Fruit fly (Drosophila melanogaster) whole organism, embryonic: ENCODE data around the gene cmb.

Source experiments
- Atf-2 ChIP-seq: fragments of 200-800 bp; sonication (Bioruptor generic); optimal IDR thresholded peaks from 2 replicates; lab custom pipeline; 2016; ENCODE audit warnings: missing biosample characterization, missing genetic modification characterization
- B-H1 ChIP-seq: fragments of 200-800 bp; sonication (Bioruptor generic); IDR thresholded peaks from 3 replicates; pipeline ENCODE4 v1.3.6; 2022; ENCODE audit warnings: missing biosample characterization, missing genetic modification characterization
- C15 ChIP-seq: fragments of 200-800 bp; sonication (Bioruptor generic); IDR thresholded peaks from 3 replicates; pipeline ENCODE4 v1.3.6; 2022; ENCODE audit warnings: missing biosample characterization, missing genetic modification characterization
- CG10274 ChIP-seq: fragments of 200-800 bp; sonication (Bioruptor generic); optimal IDR thresholded peaks from 3 replicates; lab custom pipeline; 2017; ENCODE audit warnings: missing biosample characterization, mild to moderate bottlenecking, missing genetic modification characterization
- CG11085 ChIP-seq: fragments of 200-800 bp; sonication (Bioruptor generic); IDR thresholded peaks from 2 replicates; pipeline ENCODE4 v1.3.6; 2022; ENCODE audit warnings: missing biosample characterization, missing genetic modification characterization
- CG11247 ChIP-seq: fragments of 200-800 bp; sonication (Bioruptor generic); IDR thresholded peaks from 2 replicates; pipeline ENCODE4 v1.3.6; 2022; ENCODE audit warnings: missing biosample characterization, missing genetic modification characterization
- CG14441 ChIP-seq: fragments of 200-800 bp; sonication (Bioruptor generic); IDR thresholded peaks from 2 replicates; pipeline ENCODE4 v1.3.6; 2022; ENCODE audit warnings: missing biosample characterization, missing genetic modification characterization
- CG14710 ChIP-seq: fragments of 200-800 bp; sonication (Bioruptor generic); optimal IDR thresholded peaks from 3 replicates; lab custom pipeline; 2019; ENCODE audit warnings: missing biosample characterization, mild to moderate bottlenecking, missing genetic modification characterization, moderate library complexity
- CG17361 ChIP-seq: fragments of 200-800 bp; sonication (Bioruptor generic); IDR thresholded peaks from 3 replicates; pipeline ENCODE4 v1.3.6; 2022; ENCODE audit warnings: missing biosample characterization, missing genetic modification characterization
- CG17802 ChIP-seq: fragments of 200-800 bp; sonication (Bioruptor generic); optimal IDR thresholded peaks from 2 replicates; lab custom pipeline; 2018; ENCODE audit warnings: missing biosample characterization, mild to moderate bottlenecking, missing genetic modification characterization, moderate library complexity
- CG18262 ChIP-seq: fragments of 200-800 bp; optimal IDR thresholded peaks from 3 replicates; lab custom pipeline; 2019; ENCODE audit warnings: missing biosample characterization, mild to moderate bottlenecking, missing genetic modification characterization, moderate library complexity
- CG18476 ChIP-seq: fragments of 200-800 bp; sonication (Bioruptor generic); optimal IDR thresholded peaks from 2 replicates; lab custom pipeline; 2016; ENCODE audit warnings: missing biosample characterization, mild to moderate bottlenecking, missing genetic modification characterization
- CG2202 ChIP-seq: fragments of 200-800 bp; sonication (Bioruptor generic); optimal IDR thresholded peaks from 2 replicates; lab custom pipeline; 2018; ENCODE audit warnings: missing biosample characterization, mild to moderate bottlenecking, missing genetic modification characterization
- CG34422 ChIP-seq: fragments of 200-800 bp; sonication (Bioruptor generic); IDR thresholded peaks from 3 replicates; pipeline ENCODE4 v1.3.6; 2022; ENCODE audit warnings: missing biosample characterization, missing genetic modification characterization
- CG4424 ChIP-seq: fragments of 200-800 bp; sonication (Bioruptor generic); optimal IDR thresholded peaks from 3 replicates; lab custom pipeline; 2016; ENCODE audit warnings: missing biosample characterization, missing genetic modification characterization
- CG5953 ChIP-seq: fragments of 200-800 bp; sonication (Bioruptor generic); IDR thresholded peaks from 2 replicates; pipeline ENCODE4 v1.3.6; 2022; ENCODE audit warnings: missing biosample characterization, missing genetic modification characterization
- CG6272 ChIP-seq: fragments of 200-800 bp; sonication (Bioruptor generic); IDR thresholded peaks from 2 replicates; pipeline ENCODE4 v1.3.6; 2022; ENCODE audit warnings: missing biosample characterization, missing genetic modification characterization
- CG6813 ChIP-seq: fragments of 200-800 bp; sonication (Bioruptor generic); optimal IDR thresholded peaks from 2 replicates; lab custom pipeline; 2017; ENCODE audit warnings: missing biosample characterization, missing genetic modification characterization, mild to moderate bottlenecking, moderate library complexity, missing genetic modification reagents
- CG7786 ChIP-seq: fragments of 200-800 bp; sonication (Bioruptor generic); optimal IDR thresholded peaks from 2 replicates; lab custom pipeline; 2016; ENCODE audit warnings: missing biosample characterization, missing genetic modification characterization
- CG8290 ChIP-seq, 3 experiments: fragments of 200-800 bp; sonication (Bioruptor generic); optimal IDR thresholded peaks; 2 replicates each; lab custom pipeline; 2016 to 2019; ENCODE audit warnings: missing biosample characterization in 3 of 3, missing genetic modification characterization in 3 of 3, mild to moderate bottlenecking in 2 of 3, moderate library complexity in 1 of 3
- CG9797 ChIP-seq: fragments of 200-800 bp; sonication (Bioruptor generic); optimal IDR thresholded peaks from 3 replicates; lab custom pipeline; 2018; ENCODE audit warnings: missing biosample characterization, mild to moderate bottlenecking, missing genetic modification characterization
- CG9876 ChIP-seq: fragments of 200-800 bp; sonication (Bioruptor generic); optimal IDR thresholded peaks from 2 replicates; lab custom pipeline; 2016; ENCODE audit warnings: missing biosample characterization, missing genetic modification characterization
- Drgx ChIP-seq: fragments of 200-800 bp; sonication (Bioruptor generic); IDR thresholded peaks from 2 replicates; pipeline ENCODE4 v1.3.6; 2022; ENCODE audit warnings: missing biosample characterization, missing genetic modification characterization
- E2f1 ChIP-seq: fragments of 200-800 bp; sonication (Bioruptor generic); IDR thresholded peaks from 2 replicates; pipeline ENCODE4 v1.3.6; 2022; ENCODE audit warnings: missing biosample characterization, missing genetic modification characterization
- ERR ChIP-seq: fragments of 200-800 bp; sonication (Bioruptor generic); optimal IDR thresholded peaks from 2 replicates; lab custom pipeline; 2016; ENCODE audit warnings: missing biosample characterization, missing genetic modification characterization
- Hr39 ChIP-seq: fragments of >200 bp; optimal IDR thresholded peaks from 2 replicates; lab custom pipeline; 2017
- Hsf ChIP-seq: fragments of 200-800 bp; sonication (Bioruptor generic); optimal IDR thresholded peaks from 3 replicates; lab custom pipeline; 2016; ENCODE audit warnings: missing biosample characterization, missing genetic modification characterization
- NFAT ChIP-seq: fragments of 200-800 bp; sonication (Bioruptor generic); IDR thresholded peaks from 2 replicates; pipeline ENCODE4 v1.3.6; 2022; ENCODE audit warnings: missing biosample characterization, missing genetic modification characterization
- Nf-YB ChIP-seq: fragments of 200-800 bp; sonication (Bioruptor generic); optimal IDR thresholded peaks from 3 replicates; lab custom pipeline; 2019; ENCODE audit warnings: missing biosample characterization, mild to moderate bottlenecking, missing genetic modification characterization, moderate library complexity
- Poxn ChIP-seq: fragments of 200-800 bp; sonication (Bioruptor generic); IDR thresholded peaks from 2 replicates; pipeline ENCODE4 v1.3.6; 2022; ENCODE audit warnings: missing biosample characterization, missing genetic modification characterization
- Rx ChIP-seq: fragments of 200-800 bp; sonication (Bioruptor generic); IDR thresholded peaks from 2 replicates; pipeline ENCODE4 v1.3.6; 2022; ENCODE audit warnings: missing biosample characterization, missing genetic modification characterization
- Tbp ChIP-seq: fragments of >200 bp; optimal IDR thresholded peaks from 2 replicates; lab custom pipeline; 2018; ENCODE audit warnings: missing biosample characterization, missing genetic modification characterization
- ato ChIP-seq: fragments of 200-800 bp; sonication (Bioruptor generic); IDR thresholded peaks from 2 replicates; pipeline ENCODE4 v1.3.6; 2022; ENCODE audit warnings: missing biosample characterization, missing genetic modification characterization; ENCODE audit not compliant: partially characterized antibody
- az2 ChIP-seq: fragments of 200-800 bp; sonication (Bioruptor generic); optimal IDR thresholded peaks from 3 replicates; lab custom pipeline; 2016; ENCODE audit warnings: missing biosample characterization, missing genetic modification characterization
- br ChIP-seq: fragments of >200 bp; optimal IDR thresholded peaks from 2 replicates; lab custom pipeline; 2017
- emc ChIP-seq: fragments of 200-800 bp; sonication (Bioruptor generic); optimal IDR thresholded peaks from 2 replicates; lab custom pipeline; 2016; ENCODE audit warnings: missing biosample characterization, missing genetic modification characterization
- en ChIP-seq: fragments of 200-800 bp; sonication (Bioruptor generic); optimal IDR thresholded peaks from 2 replicates; lab custom pipeline; 2016; ENCODE audit warnings: missing biosample characterization, missing genetic modification characterization
- exex ChIP-seq: fragments of 200-800 bp; sonication (Bioruptor generic); optimal IDR thresholded peaks from 4 replicates; lab custom pipeline; 2018; ENCODE audit warnings: missing biosample characterization, mild to moderate bottlenecking, missing genetic modification characterization, moderate library complexity
- ftz-f1 ChIP-seq: fragments of 200-800 bp; sonication (Bioruptor generic); optimal IDR thresholded peaks from 2 replicates; lab custom pipeline; 2016; ENCODE audit warnings: missing biosample characterization, missing genetic modification characterization
- hbn ChIP-seq: fragments of 200-800 bp; sonication (Bioruptor generic); IDR thresholded peaks from 2 replicates; pipeline ENCODE4 v1.3.6; 2022; ENCODE audit warnings: missing biosample characterization, missing genetic modification characterization; ENCODE audit not compliant: partially characterized antibody
- jigr1 ChIP-seq: fragments of 200-800 bp; sonication (Bioruptor generic); IDR thresholded peaks from 3 replicates; pipeline ENCODE4 v1.3.6; 2022; ENCODE audit warnings: missing biosample characterization, missing genetic modification characterization
- jing ChIP-seq: fragments of 200-800 bp; sonication (Bioruptor generic); optimal IDR thresholded peaks from 2 replicates; lab custom pipeline; 2018; ENCODE audit warnings: missing biosample characterization, mild to moderate bottlenecking, missing genetic modification characterization
- knrl ChIP-seq: fragments of 200-800 bp; sonication (Bioruptor generic); IDR thresholded peaks from 3 replicates; pipeline ENCODE4 v1.3.6; 2022; ENCODE audit warnings: missing biosample characterization, missing genetic modification characterization; ENCODE audit not compliant: partially characterized antibody
- lola ChIP-seq, 3 experiments: fragments of >200 bp in 2 of 3; fragments of 200-800 bp in 1 of 3; sonication (Bioruptor generic) in 1 of 3; optimal IDR thresholded peaks; 2 replicates each; lab custom pipeline; 2017 to 2019; ENCODE audit warnings: missing biosample characterization in 3 of 3, missing genetic modification characterization in 3 of 3, mild to moderate bottlenecking in 1 of 3, moderate library complexity in 1 of 3
- maf-S ChIP-seq: fragments of 200-800 bp; sonication (Bioruptor generic); optimal IDR thresholded peaks from 2 replicates; lab custom pipeline; 2016; ENCODE audit warnings: missing biosample characterization, missing genetic modification characterization
- peb ChIP-seq: fragments of 200-800 bp; sonication (Bioruptor generic); IDR thresholded peaks from 2 replicates; pipeline ENCODE4 v1.3.6; 2022; ENCODE audit warnings: missing biosample characterization, missing genetic modification characterization
- pho ChIP-seq: fragments of 200-800 bp; sonication (Bioruptor generic); optimal IDR thresholded peaks from 2 replicates; lab custom pipeline; 2016; ENCODE audit warnings: missing biosample characterization, missing genetic modification characterization
- prd ChIP-seq, 3 experiments: fragments of >200 bp in 2 of 3; fragments of 200-800 bp in 1 of 3; sonication (Bioruptor generic) in 1 of 3; optimal IDR thresholded peaks in 2 of 3; IDR thresholded peaks in 1 of 3; 2 replicates in 2 of 3; 3 replicates in 1 of 3; pipeline versions ENCODE4 v1.3.6 to Lab custom; 2017 to 2022; ENCODE audit warnings: missing biosample characterization in 1 of 3, missing genetic modification characterization in 1 of 3
- sima ChIP-seq: fragments of 200-800 bp; sonication (Bioruptor generic); optimal IDR thresholded peaks from 2 replicates; lab custom pipeline; 2016; ENCODE audit warnings: missing biosample characterization, missing genetic modification characterization
- trem ChIP-seq: fragments of 200-800 bp; optimal IDR thresholded peaks from 3 replicates; lab custom pipeline; 2019; ENCODE audit warnings: missing biosample characterization, mild to moderate bottlenecking, missing genetic modification characterization, moderate library complexity
- ttk ChIP-seq: fragments of 200-800 bp; sonication (Bioruptor generic); IDR thresholded peaks from 2 replicates; pipeline ENCODE4 v2.1.2; 2022; ENCODE audit warnings: missing biosample characterization, missing genetic modification characterization
- zen2 ChIP-seq: fragments of 200-800 bp; sonication (Bioruptor generic); IDR thresholded peaks from 3 replicates; pipeline ENCODE4 v1.3.6; 2022; ENCODE audit warnings: missing biosample characterization, missing genetic modification characterization; ENCODE audit not compliant: partially characterized antibody

cmb gene

dm6 chr3L:13410999-13411398 is 31.4 kb upstream of the cmb start (continued):
- TF ChIP-seq Nf-YB (GFP tag; lab: Kevin White, UChicago) (no peak), en (GFP tag; lab: Kevin White, UChicago) (no peak), CG9876 (peak; percentile 24), CG17361 (peak; percentile 42; the same call in 2 of the 3 replicates), prd (optimal IDR thresholded peaks at IDR 0.05; lab: Kevin White, UChicago) (no peak), prd (GFP tag; IDR thresholded peaks at IDR 0.05; lab: Robert Waterston, UW) (no peak), zen2 (no peak), ftz-f1 (GFP tag; lab: Kevin White, UChicago) (no peak), B-H1 (GFP tag; lab: Robert Waterston, UW) (no peak), CG5953 (no peak), CG10274 (GFP tag; lab: Kevin White, UChicago) (no peak), az2 (GFP tag; lab: Kevin White, UChicago) (peak; percentile 40), ERR (GFP tag; lab: Kevin White, UChicago) (no peak), CG14441 (GFP tag; lab: Robert Waterston, UW) (no peak), hbn (GFP tag; lab: Robert Waterston, UW) (no peak), E2f1 (GFP tag; lab: Robert Waterston, UW) (no peak), CG11247 (GFP tag; lab: Robert Waterston, UW) (peak; percentile 57), CG8290 (GFP tag; optimal IDR thresholded peaks at IDR 0.05; lab: Kevin White, UChicago) (peak; percentile 26), CG8290 (tag; optimal IDR thresholded peaks at IDR 0.05; lab: Kevin White, UChicago) (no peak), knrl (no peak; the same call in 2 of the 3 replicates), Poxn (no peak), CG34422 (GFP tag; lab: Robert Waterston, UW) (no peak; the same call in 2 of the 3 replicates), emc (no peak), CG2202 (tag; lab: Kevin White, UChicago) (no peak), NFAT (GFP tag; lab: Robert Waterston, UW) (peak; percentile 38; the same call in 1 of the 2 replicates), C15 (GFP tag; lab: Robert Waterston, UW) (no peak), CG9797 (GFP tag; lab: Kevin White, UChicago) (no peak), CG11085 (GFP tag; lab: Robert Waterston, UW) (no peak), lola (GFP tag; optimal IDR thresholded peaks at IDR 0.05; lab: Kevin White, UChicago) (peak in 1 of 3 experiments; percentile 2), maf-S (GFP tag; lab: Kevin White, UChicago) (no peak), CG6272 (GFP tag; lab: Robert Waterston, UW) (no peak), ato (no peak), CG14710 (tag; lab: Kevin White, UChicago) (peak; percentile 25), CG17802 (no peak), CG18262 (peak; percentile 37), jigr1 (GFP tag; lab: Robert Waterston, UW) (no peak), trem (tag; lab: Kevin White, UChicago) (peak; percentile 57), pho (GFP tag; lab: Kevin White, UChicago) (no peak), Atf-2 (GFP tag; lab: Kevin White, UChicago) (no peak), Tbp (GFP tag; lab: Kevin White, UChicago) (no peak), peb (GFP tag; lab: Robert Waterston, UW) (no peak), CG18476 (GFP tag; lab: Kevin White, UChicago) (no peak), br (no peak), CG7786 (no peak), CG6813 (GFP tag; lab: Kevin White, UChicago) (no peak), Drgx (GFP tag; lab: Robert Waterston, UW) (no peak), Hsf (GFP tag; lab: Kevin White, UChicago) (peak; percentile 50), Rx (GFP tag; lab: Robert Waterston, UW) (no peak), Hr39 (lab: Kevin White, UChicago) (no peak), ttk (GFP tag; lab: Robert Waterston, UW) (no peak), sima (GFP tag; lab: Kevin White, UChicago) (no peak), jing (GFP tag; lab: Kevin White, UChicago) (peak; percentile 6), exex (tag; lab: Kevin White, UChicago) (no peak), CG4424 (GFP tag; lab: Kevin White, UChicago) (peak; percentile 26)
